Worm (Caenorhabditis elegans) whole organism, late embryonic: Measurements from ENCODE around the gene str-233.

Experiments used
- F13H6.1 ChIP-seq: sonication (generic microtip); optimal IDR thresholded peaks from 2 replicates; lab custom pipeline; 2016; ENCODE audit warnings: missing genetic modification characterization, missing compliant biosample characterization
- K09A11.1 ChIP-seq: sonication (generic microtip); optimal IDR thresholded peaks from 2 replicates; lab custom pipeline; 2017; ENCODE audit warnings: antibody characterized with exemption, mild to moderate bottlenecking, missing genetic modification characterization, missing compliant biosample characterization; ENCODE audit not compliant: insufficient read depth
- T23F11.4 ChIP-seq: fragments of 200-800 bp; sonication (Bioruptor generic); optimal IDR thresholded peaks from 2 replicates; lab custom pipeline; 2018; ENCODE audit warnings: mild to moderate bottlenecking, missing genetic modification characterization, missing compliant biosample characterization
- ceh-9 ChIP-seq: sonication (generic microtip); optimal IDR thresholded peaks from 2 replicates; lab custom pipeline; 2016; ENCODE audit warnings: mild to moderate bottlenecking, missing genetic modification characterization, inconsistent platforms, missing compliant biosample characterization
- pag-3 ChIP-seq: sonication (generic microtip); optimal IDR thresholded peaks from 2 replicates; lab custom pipeline; 2016; ENCODE audit warnings: missing compliant biosample characterization, missing genetic modification characterization, borderline replicate concordance

- no peak for TF ChIP-seq ceh-9 (tag; lab: Kevin White, UChicago)
- TF ChIP-seq F13H6.1 (tag; lab: Kevin White, UChicago), result no peak
- no peak for TF ChIP-seq pag-3 (tag; lab: Kevin White, UChicago)
- no peak for TF ChIP-seq T23F11.4 (GFP tag; lab: Kevin White, UChicago)
- TF ChIP-seq K09A11.1 (tag; lab: Kevin White, UChicago), result no peak
Observed at ce11 chrV:16015652-16016051, 6.2 kb upstream of the str-233 start, which contains the start of gene str-232.
